Worm (Caenorhabditis elegans) whole organism, L4 larva: Measurements from ENCODE around the gene fbxa-76.

ENCODE experiments used
- ces-1 ChIP-seq: fragments of 150-350 bp; sonication (generic microtip); optimal IDR thresholded peaks from 4 replicates; lab custom pipeline; 2014; ENCODE audit warnings: missing biosample characterization, missing genetic modification reagents, missing genetic modification characterization
- gei-8 ChIP-seq: fragments of 200-800 bp; sonication (Bioruptor generic); optimal IDR thresholded peaks from 2 replicates; lab custom pipeline; 2018; ENCODE audit warnings: mild to moderate bottlenecking, missing genetic modification characterization, missing compliant biosample characterization
- mdl-1 ChIP-seq, 2 experiments: fragments of 150-350 bp in 1 of 2; sonication (generic microtip) in 1 of 2; optimal IDR thresholded peaks; 2 replicates each; lab custom pipeline; 2014 to 2017; ENCODE audit warnings: missing biosample characterization in 2 of 2, missing genetic modification characterization in 2 of 2
- nhr-237 ChIP-seq: sonication (generic microtip); optimal IDR thresholded peaks from 2 replicates; lab custom pipeline; 2017; ENCODE audit warnings: missing biosample characterization, missing genetic modification characterization
- nhr-76 ChIP-seq: fragments of 150-350 bp; optimal IDR thresholded peaks from 2 replicates; lab custom pipeline; 2014; ENCODE audit warnings: missing biosample characterization, missing genetic modification characterization
- tag-97 ChIP-seq: fragments of 200-800 bp; sonication (Bioruptor generic); IDR thresholded peaks from 2 replicates; pipeline ENCODE4 v1.3.6; 2022; ENCODE audit warnings: missing genetic modification characterization, missing compliant biosample characterization
- unc-62 ChIP-seq, 3 experiments: fragments of 150-350 bp in 1 of 3; sonication (generic microtip); optimal IDR thresholded peaks in 2 of 3; peaks in 1 of 3; 1 replicate in 1 of 3; 2 replicates in 2 of 3; lab custom pipeline; 2014 to 2017; ENCODE audit warnings: missing biosample characterization in 3 of 3, missing genetic modification characterization in 3 of 3, missing genetic modification reagents in 3 of 3, missing genotype in 1 of 3

ce11 chrIII:1243199-1243598, 5.8 kb downstream of the fbxa-76 start, which contains the start of gene fbxa-63:
- TF ChIP-seq nhr-76 (no peak), ces-1 (no peak), gei-8 (GFP tag; lab: Kevin White, UChicago) (no peak), mdl-1 (tag; optimal IDR thresholded peaks at IDR 0.05; lab: Kevin White, UChicago) (no peak), unc-62 (GFP tag; optimal IDR thresholded peaks at IDR 0.05 in 1 of 2; lab: Kevin White, UChicago) (peak in 1 of 2 experiments; percentile 18), unc-62 (tag; optimal IDR thresholded peaks at IDR 0.05; lab: Kevin White, UChicago) (no peak), nhr-237 (tag; lab: Kevin White, UChicago) (no peak), tag-97 (GFP tag; lab: Robert Waterston, UW) (no peak)
